Fruit fly (Drosophila melanogaster): ENCODE measurements around the gene Invadolysin.
A peak's percentile ranks its signal among the peaks of the same experiment; 100 is the strongest.

The Invadolysin gene

DNA sequence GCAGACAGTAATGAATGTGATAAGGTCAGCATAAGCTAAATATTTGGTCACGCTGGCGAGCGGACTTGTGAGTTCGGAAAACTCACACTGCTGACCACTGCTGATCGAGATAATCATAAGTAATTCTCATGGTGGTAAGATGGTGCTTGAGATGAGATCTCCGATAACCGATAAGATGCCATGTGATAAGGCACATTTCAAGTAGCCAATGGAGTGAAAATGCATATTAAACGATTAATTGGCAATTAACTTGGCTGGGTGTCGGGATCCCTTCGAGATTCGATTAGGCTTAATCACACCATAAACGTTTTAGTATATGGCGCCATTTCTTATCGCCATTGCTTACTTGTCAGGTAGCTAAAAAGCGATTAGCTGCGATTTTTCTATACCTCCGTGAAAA lies 30.7 kb upstream of the Invadolysin start:
- no peak for TF ChIP-seq CG8478 (optimal IDR thresholded peaks at IDR 0.05)
- TF ChIP-seq CTCF (optimal IDR thresholded peaks at IDR 0.05) = no peak

DNA sequence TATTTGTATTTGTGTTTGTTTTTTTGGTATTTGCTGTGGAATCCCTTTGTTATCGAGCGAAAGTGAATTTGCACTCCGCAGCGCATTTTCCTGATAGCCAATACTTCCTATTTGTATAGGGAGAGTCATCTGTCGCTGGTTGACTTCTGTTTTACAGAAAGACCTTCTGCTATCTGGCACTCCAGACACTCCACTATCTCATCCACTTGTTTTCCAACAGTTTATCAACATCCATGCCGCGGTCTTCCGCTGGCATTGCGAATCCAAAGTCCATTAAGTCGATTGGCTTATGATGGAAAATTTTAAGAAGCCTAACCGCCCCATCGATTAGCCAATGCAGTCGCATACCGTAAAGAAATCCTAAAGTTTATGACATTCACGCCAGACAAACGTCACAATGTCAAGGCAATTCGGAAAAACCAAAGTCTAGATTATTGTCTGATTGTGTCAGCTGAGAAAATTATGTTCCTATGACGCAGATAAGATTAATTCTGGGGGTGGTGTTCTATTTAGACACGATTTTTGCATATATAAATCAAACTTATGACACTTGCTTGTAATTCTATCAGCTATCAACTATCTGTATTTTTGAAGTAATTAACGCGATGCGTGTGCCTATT lies 29.4 kb upstream of the Invadolysin start:
- TF ChIP-seq CG8478 (optimal IDR thresholded peaks at IDR 0.05) (no peak), CTCF (optimal IDR thresholded peaks at IDR 0.05) (no peak)

DNA sequence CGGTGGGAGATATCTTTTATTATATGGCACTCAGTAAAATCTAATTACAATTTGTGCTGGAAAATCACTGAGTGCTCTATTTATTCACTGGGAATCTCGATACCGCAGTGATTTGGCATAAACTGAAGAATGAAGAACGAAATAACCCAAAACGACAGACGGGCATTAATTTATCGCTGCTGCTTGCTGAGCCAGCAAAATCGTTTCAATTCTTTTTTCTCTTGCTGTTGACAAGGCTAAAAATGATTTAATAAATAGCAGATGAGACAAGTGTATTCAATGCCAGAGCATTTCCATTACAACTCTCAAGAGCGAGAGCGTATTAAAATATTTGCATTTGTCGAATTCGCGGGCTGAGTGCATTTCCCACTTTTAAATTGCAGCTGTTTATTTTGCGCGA lies 28.7 kb upstream of the Invadolysin start:
- TF ChIP-seq CTCF (optimal IDR thresholded peaks at IDR 0.05) (no peak), CG8478 (optimal IDR thresholded peaks at IDR 0.05) (no peak)

DNA sequence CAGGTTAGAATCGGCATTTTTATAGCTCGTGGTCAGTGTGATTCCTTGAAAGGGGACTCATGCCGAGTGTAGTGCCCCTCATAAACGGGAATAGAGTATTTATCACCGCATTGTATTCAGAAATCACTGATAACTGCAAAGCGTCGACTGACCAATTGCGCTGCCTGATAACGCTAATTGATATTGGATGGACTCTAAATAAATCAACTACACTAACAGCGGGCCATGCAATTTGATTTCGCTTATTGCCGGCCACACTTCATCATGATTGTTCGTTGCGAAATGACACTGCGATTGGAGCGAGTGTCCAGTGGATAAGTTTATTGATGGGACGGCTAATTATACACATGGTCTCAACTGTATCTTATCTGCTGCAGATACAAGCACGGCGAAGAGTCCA lies 24.9 kb upstream of the Invadolysin start:
- no peak for TF ChIP-seq CG8478 (optimal IDR thresholded peaks at IDR 0.05)
- no peak for TF ChIP-seq CTCF (optimal IDR thresholded peaks at IDR 0.05)

DNA sequence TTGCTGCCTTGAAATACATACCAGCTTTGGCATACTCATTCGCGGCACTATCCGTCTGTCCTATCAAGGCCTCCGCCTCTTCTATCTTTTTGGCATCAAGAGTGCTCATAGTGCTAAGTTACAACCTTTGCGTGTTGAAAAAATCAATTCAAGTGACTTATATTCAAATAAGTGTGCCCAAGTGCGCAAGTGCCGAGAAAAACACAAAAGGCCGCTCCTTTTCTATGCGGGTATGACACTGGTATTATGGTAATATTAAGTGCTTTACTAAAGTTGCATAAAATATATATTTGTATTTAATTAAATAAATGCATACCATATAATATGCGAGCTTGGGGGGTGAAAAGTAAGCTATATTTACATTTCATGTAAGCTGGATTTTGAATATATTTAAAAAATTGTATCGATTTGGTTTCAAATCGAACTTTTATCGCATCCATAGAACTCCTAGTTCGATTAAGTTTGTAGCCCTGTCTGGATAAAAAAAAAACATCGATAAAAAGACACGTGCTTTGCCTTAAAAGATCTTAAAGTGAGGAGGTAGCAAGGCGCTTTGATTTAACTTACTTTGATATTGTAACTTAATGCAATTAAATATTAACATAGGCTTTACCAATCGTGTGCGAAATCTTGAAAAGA lies 23.1 kb upstream of the Invadolysin start, which contains the start of the genes gammaSnap2 and ATPsynepsilonL:
Gene gammaSnap2, minus strand, starts transcription at position 135 of the 639 bp plus-strand sequence.
Gene ATPsynepsilonL, plus strand, starts transcription at position 508 of the 639 bp plus-strand sequence.
- TF ChIP-seq CG8478 (optimal IDR thresholded peaks at IDR 0.05) (no peak), CTCF (optimal IDR thresholded peaks at IDR 0.05) (no peak)

DNA sequence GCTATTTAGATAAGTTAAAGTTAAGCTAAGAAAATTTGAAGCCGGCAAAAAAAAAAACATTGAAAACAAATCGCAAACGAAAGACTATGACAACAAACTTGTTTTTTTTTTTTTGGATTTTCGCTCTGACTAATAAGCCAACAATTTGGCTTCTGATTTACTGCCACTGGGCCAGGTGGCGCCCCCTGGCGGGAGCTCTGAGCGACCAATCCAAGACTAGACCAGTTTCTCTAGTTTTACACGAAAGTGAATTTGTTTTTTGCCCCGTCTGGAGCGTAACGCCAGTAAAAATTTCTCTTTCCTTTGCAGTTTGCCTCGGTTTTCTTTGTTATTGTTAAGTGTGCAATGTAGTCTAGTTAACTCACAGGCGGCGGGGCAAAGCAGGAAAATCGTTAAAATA lies 19.7 kb upstream of the Invadolysin start:
- TF ChIP-seq CG8478 (optimal IDR thresholded peaks at IDR 0.05) = no peak
- TF ChIP-seq CTCF (optimal IDR thresholded peaks at IDR 0.05) = peak; percentile 75 to 80

DNA sequence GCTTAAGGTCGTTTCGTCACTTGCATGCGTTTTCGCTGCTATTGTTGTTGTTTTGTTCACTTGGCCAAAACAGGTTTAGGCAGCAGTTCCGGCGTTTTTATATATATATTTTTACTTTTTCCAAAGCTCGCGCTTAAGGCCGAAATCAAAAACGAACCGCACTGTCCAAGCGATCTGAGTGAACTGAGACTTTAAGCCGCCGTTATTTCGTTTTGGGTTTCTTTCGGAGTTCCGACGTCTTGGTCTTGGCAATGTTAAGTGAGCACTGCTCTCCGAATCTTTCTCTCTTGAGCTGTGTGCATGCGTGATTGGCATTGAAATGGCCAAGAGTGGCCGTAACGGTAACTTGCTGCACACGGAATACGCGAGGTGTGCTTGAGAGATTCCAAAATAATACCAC lies 19.0 kb upstream of the Invadolysin start, which contains the start of gene knk:
Gene knk, minus strand, starts transcription at position 188 of the 400 bp plus-strand sequence.
- TF ChIP-seq CTCF (optimal IDR thresholded peaks at IDR 0.05) = no peak
- TF ChIP-seq CG8478 (optimal IDR thresholded peaks at IDR 0.05) = no peak

DNA sequence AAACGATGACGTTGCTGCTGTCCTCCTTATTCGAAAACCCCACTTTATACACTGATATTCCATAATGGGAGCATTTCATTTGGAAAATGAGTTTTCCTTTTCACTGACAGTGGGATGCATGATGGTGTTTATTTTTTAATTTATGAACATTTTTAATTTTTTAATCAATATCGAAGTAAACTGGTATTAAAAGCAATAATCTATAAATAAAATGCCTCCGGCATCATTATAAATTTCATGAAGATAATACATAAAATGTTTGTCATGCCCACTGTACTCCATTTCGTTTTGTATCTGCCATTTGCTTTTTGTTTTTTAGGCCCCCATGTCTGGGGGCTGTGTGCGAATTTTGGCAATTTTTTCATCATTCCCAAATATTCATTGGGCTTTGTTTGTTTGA lies 14.4 kb upstream of the Invadolysin start:
- TF ChIP-seq CG8478 (optimal IDR thresholded peaks at IDR 0.05) = no peak

DNA sequence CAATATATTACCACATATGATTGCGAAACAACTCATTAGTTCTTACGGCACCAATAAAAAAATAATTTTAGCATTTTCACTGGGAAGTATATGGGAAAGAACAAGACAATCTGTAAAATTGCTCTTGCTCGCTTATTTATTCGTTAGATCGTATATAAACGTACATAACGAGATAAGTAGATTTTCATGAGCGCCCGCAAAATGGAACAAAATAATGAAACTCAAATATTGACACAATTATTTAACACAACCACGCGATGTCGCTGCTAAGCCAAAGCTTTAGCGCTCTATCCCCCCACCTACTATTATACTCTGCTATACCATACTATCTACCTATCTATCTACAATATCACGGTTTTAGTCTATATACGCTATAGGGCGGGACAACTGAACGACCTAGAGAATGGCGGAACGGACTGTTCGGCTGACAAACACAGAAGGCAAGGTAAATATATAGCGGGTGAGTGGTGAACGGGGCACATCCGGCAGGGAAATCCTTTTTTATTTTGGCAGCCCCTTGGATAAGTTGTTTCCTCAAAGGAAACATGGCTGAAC lies 13.4 kb upstream of the Invadolysin start:
- TF ChIP-seq CTCF (optimal IDR thresholded peaks at IDR 0.05) = no peak
- TF ChIP-seq CG8478 (optimal IDR thresholded peaks at IDR 0.05) = no peak

DNA sequence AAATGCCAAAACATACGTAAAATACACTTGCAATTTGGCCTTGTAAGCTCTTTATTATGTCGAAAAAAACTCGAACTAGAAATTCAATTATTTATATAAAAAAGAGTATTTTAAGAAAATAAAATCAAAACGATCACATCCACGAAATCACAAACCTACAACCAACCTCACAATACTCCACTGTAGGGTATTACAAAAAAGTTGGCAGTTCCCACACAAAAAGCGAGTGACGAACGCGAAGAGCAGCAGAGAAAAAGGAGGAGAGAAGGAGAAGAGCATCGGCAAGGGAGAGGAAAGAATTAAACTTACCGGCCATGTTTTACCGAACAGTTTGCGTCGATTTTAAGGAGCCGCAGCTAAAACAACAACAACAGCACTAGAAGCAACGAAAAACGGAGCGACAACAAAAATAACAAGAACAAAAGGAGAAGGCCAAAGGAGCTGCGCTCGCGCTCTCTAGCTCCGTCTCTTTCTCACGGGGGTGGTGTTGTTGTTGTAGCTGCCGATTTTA lies 11.5 kb upstream of the Invadolysin start:
- TF ChIP-seq CTCF (optimal IDR thresholded peaks at IDR 0.05) = no peak
- TF ChIP-seq CG8478 (optimal IDR thresholded peaks at IDR 0.05) = no peak

DNA sequence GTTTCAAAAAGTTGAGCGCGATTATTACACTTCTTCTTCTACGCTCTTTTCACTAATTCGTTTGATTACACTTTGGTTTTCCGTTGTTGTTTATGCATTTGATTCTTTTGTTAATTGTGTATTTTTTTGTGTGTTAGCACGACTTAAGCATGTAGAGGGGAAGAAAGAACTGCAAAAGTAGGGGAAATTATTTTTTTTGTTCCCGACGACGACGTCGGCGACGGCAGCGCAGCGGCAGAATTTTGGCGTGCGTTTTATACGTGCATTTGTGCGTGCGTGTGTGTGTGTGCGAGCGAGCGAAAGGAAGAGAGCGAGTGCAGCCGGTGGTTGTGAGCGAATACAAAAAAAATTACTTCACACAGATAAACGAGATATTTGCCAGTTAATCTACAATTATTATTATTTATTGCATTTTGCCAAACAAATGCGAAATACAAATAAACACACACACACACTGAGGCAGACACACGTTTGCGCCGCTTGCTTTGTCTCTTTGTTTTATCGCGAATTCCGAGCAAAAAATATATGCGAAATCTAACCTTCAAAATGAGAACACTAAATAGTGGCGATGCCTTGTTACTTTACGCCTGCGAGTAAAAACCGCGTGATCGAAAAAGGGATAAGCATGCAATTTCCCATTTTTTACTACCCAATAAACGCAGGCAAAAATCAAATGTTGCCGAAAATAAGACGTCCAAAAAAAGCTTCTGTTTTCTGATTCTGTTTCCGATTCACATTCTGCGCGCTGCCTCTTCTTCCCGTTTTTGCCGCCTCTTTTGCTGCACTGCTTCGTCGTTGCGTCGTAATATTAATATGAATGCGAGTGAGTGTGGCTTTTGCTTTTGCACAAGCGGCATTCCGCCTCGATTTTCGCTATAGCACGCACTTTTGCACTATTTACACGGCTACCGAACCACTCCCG lies 10.8 kb upstream of the Invadolysin start:
- TF ChIP-seq CTCF (optimal IDR thresholded peaks at IDR 0.05) (no peak), CG8478 (optimal IDR thresholded peaks at IDR 0.05) (no peak)

DNA sequence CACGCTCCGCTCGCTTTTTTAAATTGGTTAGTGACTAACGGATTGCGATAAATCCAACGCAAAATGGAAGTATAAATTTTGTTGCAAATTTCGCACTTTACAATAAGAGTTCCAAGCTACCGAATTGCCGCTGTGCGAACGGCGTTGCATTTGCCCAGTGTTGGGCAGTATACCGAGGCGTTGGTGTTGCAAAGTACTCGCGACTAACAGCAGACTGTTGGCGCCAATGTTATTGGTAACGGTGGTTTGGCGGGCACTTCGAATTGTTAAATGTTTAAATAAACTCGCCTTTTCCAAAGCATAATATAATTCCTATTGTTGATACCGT lies 10.2 kb upstream of the Invadolysin start:
- TF ChIP-seq CTCF (optimal IDR thresholded peaks at IDR 0.05) (peak; percentile 36 to 56), CG8478 (optimal IDR thresholded peaks at IDR 0.05) (no peak)

DNA sequence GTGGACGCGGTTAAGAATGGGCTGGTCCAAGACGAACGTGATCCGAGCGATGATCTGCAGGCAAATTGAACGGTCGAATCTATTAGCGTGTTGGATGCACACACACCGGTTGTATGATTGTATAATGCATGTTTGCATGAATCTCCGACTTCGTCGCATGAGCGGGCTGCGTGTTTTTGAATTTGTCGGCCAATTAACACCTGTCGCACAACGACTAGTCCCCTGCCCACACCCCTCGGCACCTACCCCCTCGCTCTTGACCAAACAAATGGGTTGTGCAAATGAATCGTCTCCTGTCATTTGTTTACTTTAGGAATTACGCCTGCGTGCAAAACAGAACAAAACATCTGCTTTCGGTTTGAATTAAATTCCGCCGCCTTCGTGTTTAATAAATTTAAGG lies 9.5 kb upstream of the Invadolysin start:
- no peak for TF ChIP-seq CTCF (optimal IDR thresholded peaks at IDR 0.05)
- TF ChIP-seq CG8478 (optimal IDR thresholded peaks at IDR 0.05) = no peak

DNA sequence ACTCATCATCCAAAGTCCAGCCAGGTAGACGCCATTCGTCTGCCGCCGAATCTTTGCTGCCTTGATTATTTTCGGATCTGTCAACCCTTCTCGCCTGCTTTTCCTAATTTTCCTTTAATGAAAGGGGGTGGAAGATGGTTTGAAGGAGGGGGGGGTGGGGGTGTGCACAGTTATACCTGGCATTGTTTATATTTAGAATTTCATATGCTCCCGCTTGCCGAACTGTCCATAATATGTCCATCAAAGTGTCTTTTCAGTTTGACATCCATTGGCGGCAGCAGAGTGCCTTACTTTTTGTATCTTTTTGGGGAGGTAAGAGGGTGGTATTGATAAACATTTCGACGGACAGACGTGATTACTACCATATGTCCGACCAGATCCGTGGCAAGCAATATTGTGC lies 6.7 kb upstream of the Invadolysin start:
- TF ChIP-seq CTCF (optimal IDR thresholded peaks at IDR 0.05) (no peak), CG8478 (optimal IDR thresholded peaks at IDR 0.05) (no peak)

DNA sequence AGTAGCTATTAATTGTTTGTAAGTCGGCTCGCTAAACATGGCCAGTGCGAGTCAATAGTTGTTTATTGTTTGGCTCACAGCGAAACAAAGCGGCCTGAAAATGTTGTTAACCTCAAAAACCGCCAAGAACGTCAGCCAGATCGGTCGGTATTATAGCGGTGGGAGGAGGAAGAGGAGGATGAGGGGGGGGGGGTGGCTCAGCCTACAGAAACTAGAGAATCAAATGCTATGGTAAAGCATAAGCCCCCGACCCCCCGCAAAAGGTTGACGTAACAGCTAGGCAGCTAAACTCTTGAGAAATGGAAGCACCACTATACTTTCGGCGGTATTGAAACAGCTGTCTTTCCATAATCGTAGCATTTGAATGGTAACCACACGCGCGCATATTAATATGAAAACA lies 5.6 kb upstream of the Invadolysin start:
- TF ChIP-seq CG8478 (optimal IDR thresholded peaks at IDR 0.05) (no peak), CTCF (optimal IDR thresholded peaks at IDR 0.05) (no peak)
